Worm (Caenorhabditis elegans): ENCODE results near the gene amt-4.

- TF ChIP-seq hmg-4 (GFP tag; optimal IDR thresholded peaks at IDR 0.05) (no peak), ama-1 (optimal IDR thresholded peaks at IDR 0.05) (no peak), sea-1 (GFP tag; conservative IDR thresholded peaks at IDR 0.05) (no peak), ets-7 (tag; optimal IDR thresholded peaks at IDR 0.05) (no peak), ceh-36 (tag; optimal IDR thresholded peaks at IDR 0.05) (no peak), aly-1 (tag; optimal IDR thresholded peaks at IDR 0.05) (no peak), flt-1 (GFP tag; IDR thresholded peaks at IDR 0.05) (no peak), scrt-1 (GFP tag; IDR thresholded peaks at IDR 0.05) (no peak), F13C5.2 (tag; optimal IDR thresholded peaks at IDR 0.05) (no peak), pes-1 (GFP tag; IDR thresholded peaks at IDR 0.05) (no peak), ceh-13 (GFP tag; optimal IDR thresholded peaks at IDR 0.05) (no peak), B0310.2 (tag; optimal IDR thresholded peaks at IDR 0.05) (no peak)
Measured at ce11 chrX:4592250-4592649, 27.1 kb downstream of the amt-4 start, which contains the start of gene flp-12.

Data from whole organism, early embryonic.